Fruit fly (Drosophila melanogaster): ENCODE data around the gene eag.

The eag gene

DNA sequence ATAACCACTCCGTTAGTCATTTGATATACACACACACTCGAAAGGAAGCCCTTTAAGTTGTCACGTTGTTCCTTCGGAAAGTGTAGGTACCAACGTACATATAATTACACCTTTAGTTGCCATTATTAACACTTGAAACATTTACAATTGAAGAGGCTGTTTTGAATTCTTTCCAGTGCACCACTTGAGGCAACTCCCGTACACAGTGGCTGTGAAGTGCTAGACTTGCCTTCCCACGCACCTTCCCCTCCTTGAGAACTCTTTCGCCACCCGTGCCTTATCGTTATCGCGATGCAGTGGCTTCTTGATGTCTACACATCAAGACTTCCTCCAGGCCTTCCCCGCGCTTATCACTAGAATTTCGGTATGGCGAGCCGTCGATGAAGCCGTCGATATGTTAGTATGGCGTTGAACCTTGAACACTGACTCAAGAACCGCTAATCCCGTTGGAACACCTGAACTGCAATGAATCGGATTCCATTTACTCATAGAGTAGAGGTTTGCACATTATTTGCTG is 3.9 kb upstream of the eag start:
- TF ChIP-seq br (GFP tag; optimal IDR thresholded peaks at IDR 0.05) (peak; percentile 25), fru (GFP tag; optimal IDR thresholded peaks at IDR 0.05) (no peak), psq (GFP tag; optimal IDR thresholded peaks at IDR 0.05) (no peak), Dif (GFP tag; optimal IDR thresholded peaks at IDR 0.05; ENCODE audit: partially characterized antibody) (no peak), Hnf4 (GFP tag; optimal IDR thresholded peaks at IDR 0.05) (peak; percentile 54), Rel (GFP tag; optimal IDR thresholded peaks at IDR 0.05) (no peak), Rel (tag; optimal IDR thresholded peaks at IDR 0.05) (peak; percentile 100), OdsH (GFP tag; optimal IDR thresholded peaks at IDR 0.05) (no peak), dl (GFP tag; optimal IDR thresholded peaks at IDR 0.05; ENCODE audit: insufficient read depth in 1 of 2, partially characterized antibody in 2 of 2) (peak in 1 of 2 experiments; percentile 26), sage (GFP tag; optimal IDR thresholded peaks at IDR 0.05) (no peak)

dm6 chrX:14952097-14952844 is 3.0 kb upstream of the eag start:
- no peak for TF ChIP-seq Myc (optimal IDR thresholded peaks at IDR 0.05)
- TF ChIP-seq brk (GFP tag; optimal IDR thresholded peaks at IDR 0.05): no peak
- no peak for TF ChIP-seq Dfd (GFP tag; optimal IDR thresholded peaks at IDR 0.05)
- no peak for TF ChIP-seq sv (GFP tag; optimal IDR thresholded peaks at IDR 0.05)
- TF ChIP-seq Dif (GFP tag; optimal IDR thresholded peaks at IDR 0.05; ENCODE audit: partially characterized antibody): no peak
- no peak for TF ChIP-seq pan (optimal IDR thresholded peaks at IDR 0.05)
- TF ChIP-seq GATAd (GFP tag; optimal IDR thresholded peaks at IDR 0.05): no peak
- TF ChIP-seq ey (GFP tag; optimal IDR thresholded peaks at IDR 0.05): peak; percentile 63
- peak; percentile 69 for TF ChIP-seq rgr (GFP tag; optimal IDR thresholded peaks at IDR 0.05)
- no peak for TF ChIP-seq N (GFP tag; optimal IDR thresholded peaks at IDR 0.05)
- no peak for TF ChIP-seq Abd-B (GFP tag; optimal IDR thresholded peaks at IDR 0.05)
- TF ChIP-seq Vsx2 (GFP tag; optimal IDR thresholded peaks at IDR 0.05; ENCODE audit: partially characterized antibody): no peak
- TF ChIP-seq HLH106 (tag; optimal IDR thresholded peaks at IDR 0.05): peak; percentile 58
- peak; percentile 74 for TF ChIP-seq h (GFP tag; optimal IDR thresholded peaks at IDR 0.05)
- no peak for TF ChIP-seq usp (GFP tag; optimal IDR thresholded peaks at IDR 0.05)
- TF ChIP-seq br (GFP tag; optimal IDR thresholded peaks at IDR 0.05): peak; percentile 39
- TF ChIP-seq CG9705 (GFP tag; optimal IDR thresholded peaks at IDR 0.05): peak; percentile 18
- peak in 1 of 2 experiments; percentile 3 for TF ChIP-seq dl (GFP tag; optimal IDR thresholded peaks at IDR 0.05; ENCODE audit: insufficient read depth in 1 of 2, partially characterized antibody in 2 of 2)
- no peak for TF ChIP-seq Jra (GFP tag; optimal IDR thresholded peaks at IDR 0.05)
- no peak for TF ChIP-seq CG32264 (GFP tag; optimal IDR thresholded peaks at IDR 0.05)
- TF ChIP-seq Sp1 (GFP tag; optimal IDR thresholded peaks at IDR 0.05): peak; percentile 78
- peak in 1 of 2 experiments; percentile 68 for TF ChIP-seq foxo (GFP tag; optimal IDR thresholded peaks at IDR 0.05)
- no peak for TF ChIP-seq Hr83 (GFP tag; optimal IDR thresholded peaks at IDR 0.05; ENCODE audit: poor library complexity, severe bottlenecking)
- TF ChIP-seq lola (GFP tag; optimal IDR thresholded peaks at IDR 0.05): no peak
- TF ChIP-seq psq (GFP tag; optimal IDR thresholded peaks at IDR 0.05): peak; percentile 35
- peak; percentile 34 for TF ChIP-seq Hnf4 (GFP tag; optimal IDR thresholded peaks at IDR 0.05)
- no peak for TF ChIP-seq Hr78 (GFP tag; optimal IDR thresholded peaks at IDR 0.05)
- no peak for TF ChIP-seq sage (GFP tag; optimal IDR thresholded peaks at IDR 0.05)
- no peak for TF ChIP-seq Mio (GFP tag; optimal IDR thresholded peaks at IDR 0.05)
- peak; percentile 77 for TF ChIP-seq fru (GFP tag; optimal IDR thresholded peaks at IDR 0.05)
- no peak for TF ChIP-seq jim (GFP tag; optimal IDR thresholded peaks at IDR 0.05)
- TF ChIP-seq CrebA (GFP tag; optimal IDR thresholded peaks at IDR 0.05; ENCODE audit: borderline replicate concordance): no peak
- TF ChIP-seq woc (GFP tag; optimal IDR thresholded peaks at IDR 0.05): peak; percentile 79
- peak; percentile 60 for TF ChIP-seq dmrt93B (GFP tag; optimal IDR thresholded peaks at IDR 0.05)
- peak; percentile 70 for TF ChIP-seq OdsH (GFP tag; optimal IDR thresholded peaks at IDR 0.05)
- no peak for TF ChIP-seq dsf (GFP tag; optimal IDR thresholded peaks at IDR 0.05; ENCODE audit: borderline replicate concordance)
- no peak for TF ChIP-seq tai (GFP tag; optimal IDR thresholded peaks at IDR 0.05)
- TF ChIP-seq Rel (GFP tag; optimal IDR thresholded peaks at IDR 0.05): no peak
- TF ChIP-seq Rel (tag; optimal IDR thresholded peaks at IDR 0.05): no peak
